ENCODE assay signal across 5 fruit fly cellular contexts in the genomic region with DNA sequence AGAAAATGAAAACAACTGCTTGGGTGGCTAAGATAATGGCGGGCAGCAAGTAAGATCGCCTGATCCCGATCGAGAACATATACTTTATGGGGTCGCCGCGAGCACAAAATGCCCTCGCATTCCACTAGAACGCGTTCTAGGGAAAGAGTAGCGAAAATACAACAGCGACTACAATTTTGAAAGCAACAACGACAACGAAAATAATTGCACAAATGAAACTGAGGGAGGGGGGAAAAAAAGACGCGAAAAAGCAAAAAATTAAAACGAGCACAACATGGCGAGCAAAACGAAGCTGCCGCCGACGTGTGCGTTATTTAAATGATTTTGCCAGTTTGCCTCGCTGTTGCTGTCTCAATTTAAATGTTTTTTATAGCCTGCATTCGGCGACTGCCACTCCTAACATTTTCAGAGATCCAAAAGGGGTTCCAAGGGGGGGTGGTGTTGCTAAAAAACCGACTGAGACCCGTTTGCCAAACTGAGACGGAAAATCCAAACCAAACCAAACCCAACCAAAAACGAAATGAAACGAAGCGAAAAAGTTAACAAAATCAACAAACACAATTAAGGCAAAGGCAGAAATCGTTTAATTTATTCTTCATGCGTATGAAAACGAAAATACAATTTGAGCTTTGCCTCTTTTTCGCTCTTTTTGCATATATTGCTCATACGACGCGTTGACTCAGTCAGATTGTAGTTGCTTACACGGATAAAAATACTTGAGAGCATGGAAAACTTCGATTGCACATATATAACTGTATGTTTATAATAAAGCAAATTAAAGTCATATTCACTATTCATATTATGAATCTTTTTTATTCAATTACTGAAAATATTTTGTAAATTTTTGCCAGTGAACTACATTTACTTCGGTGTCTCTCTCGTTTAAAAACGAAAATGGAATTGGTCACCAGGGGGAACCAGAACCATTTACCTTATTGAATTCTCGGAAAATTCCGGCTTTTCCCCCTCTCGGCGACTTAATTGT.
TF ChIP-seq lines count a peak whose summit lies in the region.

No protein-coding gene starts in this region.

- no peak for TF ChIP-seq CTCF in whole organism, embryonic (GFP tag; optimal IDR thresholded peaks at IDR 0.05; lab: Kevin White, UChicago)

TF ChIP-seq in whole organism, adult, 20 proteins besides CTCF, POLR2A, EP300 and RAD21 (continues in another document):
- TF ChIP-seq pad (GFP tag; optimal IDR thresholded peaks at IDR 0.05; lab: Kevin White, UChicago) (no peak), Clk (GFP tag; optimal IDR thresholded peaks at IDR 0.05; lab: Kevin White, UChicago) (no peak), CG7101 (tag; optimal IDR thresholded peaks at IDR 0.05; lab: Kevin White, UChicago) (peak; percentile 37), kay (GFP tag; lab: Kevin White, UChicago; ENCODE audit: borderline replicate concordance) (no peak), CG14711 (tag; optimal IDR thresholded peaks at IDR 0.05; lab: Kevin White, UChicago) (peak; percentile 48), Hr96 (GFP tag; optimal IDR thresholded peaks at IDR 0.05; lab: Kevin White, UChicago) (no peak), cic (GFP tag; optimal IDR thresholded peaks at IDR 0.05; lab: Kevin White, UChicago) (no peak), Crg-1 (GFP tag; optimal IDR thresholded peaks at IDR 0.05; lab: Kevin White, UChicago) (no peak), bab1 (GFP tag; optimal IDR thresholded peaks at IDR 0.05; lab: Kevin White, UChicago) (peak; percentile 18), CG1620 (GFP tag; optimal IDR thresholded peaks at IDR 0.05; lab: Kevin White, UChicago) (no peak), CG7045 (GFP tag; optimal IDR thresholded peaks at IDR 0.05; lab: Kevin White, UChicago) (no peak), cnc (optimal IDR thresholded peaks at IDR 0.05; lab: Kevin White, UChicago) (no peak), toe (GFP tag; optimal IDR thresholded peaks at IDR 0.05; lab: Kevin White, UChicago) (no peak), CG5204 (GFP tag; optimal IDR thresholded peaks at IDR 0.05; lab: Kevin White, UChicago) (no peak), CG12768 (GFP tag; optimal IDR thresholded peaks at IDR 0.05; lab: Kevin White, UChicago) (no peak), CG33017 (tag; optimal IDR thresholded peaks at IDR 0.05; lab: Kevin White, UChicago) (peak; percentile 49)

TF ChIP-seq in whole organism, embryonic, 481 proteins besides CTCF, POLR2A, EP300 and RAD21 (continues in another document):
- TF ChIP-seq croc (GFP tag; conservative IDR thresholded peaks at IDR 0.05; lab: Robert Waterston, UW) (no peak), seq (GFP tag; IDR thresholded peaks at IDR 0.05; lab: Robert Waterston, UW) (peak; percentile 82), CG9817 (tag; optimal IDR thresholded peaks at IDR 0.05; lab: Kevin White, UChicago) (peak; percentile 38), Lhr (GFP tag; optimal IDR thresholded peaks at IDR 0.05; lab: Kevin White, UChicago) (no peak), CG2712 (tag; optimal IDR thresholded peaks at IDR 0.05; lab: Kevin White, UChicago) (peak; percentile 54), pnt (GFP tag; optimal IDR thresholded peaks at IDR 0.05; lab: Kevin White, UChicago) (peak; percentile 1), Mad (GFP tag; optimal IDR thresholded peaks at IDR 0.05; lab: Kevin White, UChicago) (no peak), cwo (GFP tag; optimal IDR thresholded peaks at IDR 0.05; lab: Kevin White, UChicago) (peak; percentile 67), scrt (GFP tag; optimal IDR thresholded peaks at IDR 0.05; lab: Kevin White, UChicago) (peak; percentile 53), esg (GFP tag; conservative IDR thresholded peaks at IDR 0.05; lab: Robert Waterston, UW) (peak; percentile 77), Atf-2 (GFP tag; optimal IDR thresholded peaks at IDR 0.05; lab: Kevin White, UChicago) (no peak), peb (GFP tag; IDR thresholded peaks at IDR 0.05; lab: Robert Waterston, UW) (peak; percentile 9; the same call in 1 of the 2 replicates), slou (GFP tag; optimal IDR thresholded peaks at IDR 0.05; lab: Kevin White, UChicago) (peak; percentile 32), CG4820 (GFP tag; optimal IDR thresholded peaks at IDR 0.05; lab: Kevin White, UChicago) (peak; percentile 19), CG17359 (tag; optimal IDR thresholded peaks at IDR 0.05; lab: Kevin White, UChicago) (peak; percentile 60), cato (GFP tag; optimal IDR thresholded peaks at IDR 0.05; lab: Kevin White, UChicago; ENCODE audit: borderline replicate concordance) (no peak)

TF ChIP-seq in whole organism, prepupa, 60 proteins besides CTCF, POLR2A, EP300 and RAD21 (continues in another document):
- TF ChIP-seq Sox15 (GFP tag; optimal IDR thresholded peaks at IDR 0.05; lab: Kevin White, UChicago) (peak; percentile 52), net (GFP tag; optimal IDR thresholded peaks at IDR 0.05; lab: Kevin White, UChicago) (peak; percentile 69), Sox14 (GFP tag; optimal IDR thresholded peaks at IDR 0.05; lab: Kevin White, UChicago) (peak; percentile 55), Eip75B (GFP tag; optimal IDR thresholded peaks at IDR 0.05; lab: Kevin White, UChicago) (peak; percentile 72), CG6854 (GFP tag; optimal IDR thresholded peaks at IDR 0.05; lab: Kevin White, UChicago) (no peak), fd59A (GFP tag; optimal IDR thresholded peaks at IDR 0.05; lab: Kevin White, UChicago) (peak; percentile 32), CG1621 (tag; optimal IDR thresholded peaks at IDR 0.05; lab: Kevin White, UChicago) (no peak), pdm3 (GFP tag; optimal IDR thresholded peaks at IDR 0.05; lab: Kevin White, UChicago) (peak; percentile 77), CG11294 (GFP tag; IDR thresholded peaks at IDR 0.05; lab: Robert Waterston, UW) (peak; percentile 86), CG10631 (GFP tag; optimal IDR thresholded peaks at IDR 0.05; lab: Kevin White, UChicago) (peak; percentile 74), esn (GFP tag; optimal IDR thresholded peaks at IDR 0.05; lab: Kevin White, UChicago) (peak; percentile 80), Eip93F (GFP tag; optimal IDR thresholded peaks at IDR 0.05; lab: Kevin White, UChicago) (peak; percentile 13), Sox102F (GFP tag; optimal IDR thresholded peaks at IDR 0.05; lab: Kevin White, UChicago) (peak; percentile 73), CG16779 (tag; optimal IDR thresholded peaks at IDR 0.05; lab: Kevin White, UChicago) (no peak), salr (GFP tag; optimal IDR thresholded peaks at IDR 0.05; lab: Kevin White, UChicago) (peak in 1 of 2 experiments; percentile 53), fkh (GFP tag; optimal IDR thresholded peaks at IDR 0.05; lab: Kevin White, UChicago) (peak; percentile 23)

TF ChIP-seq in whole organism, pupa, 21 proteins besides CTCF, POLR2A, EP300 and RAD21 (continues in another document):
- TF ChIP-seq rn (GFP tag; IDR thresholded peaks at IDR 0.05; lab: Robert Waterston, UW) (peak; percentile 69), Pif1B (GFP tag; optimal IDR thresholded peaks at IDR 0.05; lab: Kevin White, UChicago) (peak; percentile 60), CG17806 (tag; optimal IDR thresholded peaks at IDR 0.05; lab: Kevin White, UChicago) (peak; percentile 51), CG4496 (GFP tag; IDR thresholded peaks at IDR 0.05; lab: Robert Waterston, UW) (peak; percentile 90), CG13204 (GFP tag; optimal IDR thresholded peaks at IDR 0.05; lab: Kevin White, UChicago) (no peak), CG14655 (GFP tag; optimal IDR thresholded peaks at IDR 0.05; lab: Kevin White, UChicago) (peak; percentile 36), CG8301 (tag; optimal IDR thresholded peaks at IDR 0.05; lab: Kevin White, UChicago) (peak; percentile 55), CG8159 (tag; optimal IDR thresholded peaks at IDR 0.05; lab: Kevin White, UChicago) (peak; percentile 62), CG15710 (tag; optimal IDR thresholded peaks at IDR 0.05; lab: Kevin White, UChicago) (peak; percentile 59), D1 (tag; optimal IDR thresholded peaks at IDR 0.05; lab: Kevin White, UChicago) (peak; percentile 43), CG9948 (tag; optimal IDR thresholded peaks at IDR 0.05; lab: Kevin White, UChicago) (peak; percentile 44), CG32121 (GFP tag; IDR thresholded peaks at IDR 0.05; lab: Robert Waterston, UW) (peak; percentile 92), EcR (GFP tag; optimal IDR thresholded peaks at IDR 0.05; lab: Kevin White, UChicago) (no peak), Snoo (tag; optimal IDR thresholded peaks at IDR 0.05; lab: Kevin White, UChicago) (peak; percentile 58), CG34367 (tag; optimal IDR thresholded peaks at IDR 0.05; lab: Kevin White, UChicago) (no peak), Ets98B (GFP tag; IDR thresholded peaks at IDR 0.05; lab: Robert Waterston, UW) (peak; percentile 84), fd96Ca (GFP tag; IDR thresholded peaks at IDR 0.05; lab: Robert Waterston, UW) (peak; percentile 63; the same call in 2 of the 3 replicates), CG12605 (GFP tag; IDR thresholded peaks at IDR 0.05; lab: Robert Waterston, UW) (peak; percentile 68)

TF ChIP-seq in whole organism, wandering third instar larva, 38 proteins besides CTCF, POLR2A, EP300 and RAD21 (continues in another document):
- peak; percentile 46 for TF ChIP-seq brk (GFP tag; optimal IDR thresholded peaks at IDR 0.05; lab: Kevin White, UChicago)
- peak; percentile 64 for TF ChIP-seq psq (GFP tag; optimal IDR thresholded peaks at IDR 0.05; lab: Kevin White, UChicago)
- no peak for TF ChIP-seq Hr83 (GFP tag; optimal IDR thresholded peaks at IDR 0.05; lab: Kevin White, UChicago; ENCODE audit: poor library complexity, severe bottlenecking)
- no peak for TF ChIP-seq usp (GFP tag; optimal IDR thresholded peaks at IDR 0.05; lab: Kevin White, UChicago)
- TF ChIP-seq lola (GFP tag; optimal IDR thresholded peaks at IDR 0.05; lab: Kevin White, UChicago), result no peak
- no peak for TF ChIP-seq Myc (optimal IDR thresholded peaks at IDR 0.05; lab: Kevin White, UChicago)
- TF ChIP-seq HLH106 (tag; optimal IDR thresholded peaks at IDR 0.05; lab: Kevin White, UChicago), result peak; percentile 63
- TF ChIP-seq Vsx2 (GFP tag; optimal IDR thresholded peaks at IDR 0.05; lab: Kevin White, UChicago; ENCODE audit: partially characterized antibody), result no peak
- TF ChIP-seq Jra (GFP tag; optimal IDR thresholded peaks at IDR 0.05; lab: Kevin White, UChicago), result peak; percentile 8
- TF ChIP-seq foxo (GFP tag; optimal IDR thresholded peaks at IDR 0.05; lab: Kevin White, UChicago), result peak in 1 of 2 experiments; percentile 76
- no peak for TF ChIP-seq N (GFP tag; optimal IDR thresholded peaks at IDR 0.05; lab: Kevin White, UChicago)
- TF ChIP-seq woc (GFP tag; optimal IDR thresholded peaks at IDR 0.05; lab: Kevin White, UChicago), result no peak
- TF ChIP-seq sv (GFP tag; optimal IDR thresholded peaks at IDR 0.05; lab: Kevin White, UChicago), result peak; percentile 57
- TF ChIP-seq fru (GFP tag; optimal IDR thresholded peaks at IDR 0.05; lab: Kevin White, UChicago), result peak; percentile 69
- TF ChIP-seq Sp1 (GFP tag; optimal IDR thresholded peaks at IDR 0.05; lab: Kevin White, UChicago), result peak; percentile 54
- TF ChIP-seq h (GFP tag; optimal IDR thresholded peaks at IDR 0.05; lab: Kevin White, UChicago), result peak; percentile 68
- no peak for TF ChIP-seq Mio (GFP tag; optimal IDR thresholded peaks at IDR 0.05; lab: Kevin White, UChicago)
- TF ChIP-seq rgr (GFP tag; optimal IDR thresholded peaks at IDR 0.05; lab: Kevin White, UChicago), result peak; percentile 74
- peak; percentile 96 for TF ChIP-seq jim (GFP tag; optimal IDR thresholded peaks at IDR 0.05; lab: Kevin White, UChicago)
- peak; percentile 55 for TF ChIP-seq Hnf4 (GFP tag; optimal IDR thresholded peaks at IDR 0.05; lab: Kevin White, UChicago)
